Worm (Caenorhabditis elegans): ENCODE data around the gene srx-1.

srx-1 gene

ce11 chrV:9035685-9036084 lies 32.2 kb downstream of the srx-1 start, which contains the start of gene srsx-34:
srsx-34 (plus strand) TSS chrV:9035985.
- TF ChIP-seq fos-1 (tag; optimal IDR thresholded peaks at IDR 0.05) (no peak), ztf-11 (tag; optimal IDR thresholded peaks at IDR 0.05) (no peak), unc-39 (tag; optimal IDR thresholded peaks at IDR 0.05) (no peak), unc-62 (GFP tag; optimal IDR thresholded peaks at IDR 0.05) (no peak), egl-27 (tag; optimal IDR thresholded peaks at IDR 0.05) (no peak), F13H6.1 (tag; optimal IDR thresholded peaks at IDR 0.05) (no peak), ceh-82 (tag; optimal IDR thresholded peaks at IDR 0.05) (no peak), gmeb-1 (tag; optimal IDR thresholded peaks at IDR 0.05) (no peak), sma-9 (GFP tag; optimal IDR thresholded peaks at IDR 0.05) (no peak), sma-9 (tag; optimal IDR thresholded peaks at IDR 0.05) (no peak), mbf-1 (tag; optimal IDR thresholded peaks at IDR 0.05) (no peak), ama-1 (optimal IDR thresholded peaks at IDR 0.05) (no peak), nhr-21 (tag; optimal IDR thresholded peaks at IDR 0.05) (no peak)

ce11 chrV:9041030-9041429 lies 37.6 kb downstream of the srx-1 start, which contains the start of gene cyp-33B1:
cyp-33B1 (plus strand) TSS chrV:9041330.
- TF ChIP-seq ztf-11 (tag; optimal IDR thresholded peaks at IDR 0.05): no peak
- no peak for TF ChIP-seq R02D3.7 (tag; optimal IDR thresholded peaks at IDR 0.05)
- TF ChIP-seq mdl-1 (tag; optimal IDR thresholded peaks at IDR 0.05): no peak
- TF ChIP-seq alr-1 (tag; optimal IDR thresholded peaks at IDR 0.05): no peak
- TF ChIP-seq lin-13 (GFP tag; optimal IDR thresholded peaks at IDR 0.05): no peak

ce11 chrV:9044871-9045270 lies 41.4 kb downstream of the srx-1 start, which contains the start of gene nhr-30:
nhr-30 (plus strand) TSS chrV:9045171.
- no peak for TF ChIP-seq mdl-1 (tag; optimal IDR thresholded peaks at IDR 0.05)
- TF ChIP-seq elt-3 (tag; optimal IDR thresholded peaks at IDR 0.05): no peak
- no peak for TF ChIP-seq unc-39 (tag; optimal IDR thresholded peaks at IDR 0.05)
- TF ChIP-seq egl-27 (tag; optimal IDR thresholded peaks at IDR 0.05): no peak
- no peak for TF ChIP-seq nhr-21 (tag; optimal IDR thresholded peaks at IDR 0.05)
- no peak for TF ChIP-seq sma-3 (GFP tag; optimal IDR thresholded peaks at IDR 0.05)
- TF ChIP-seq snpc-4 (tag; optimal IDR thresholded peaks at IDR 0.05): no peak
- no peak for TF ChIP-seq fos-1 (tag; optimal IDR thresholded peaks at IDR 0.05)
- no peak for TF ChIP-seq sma-9 (GFP tag; optimal IDR thresholded peaks at IDR 0.05)
- TF ChIP-seq sma-9 (tag; optimal IDR thresholded peaks at IDR 0.05): no peak
- TF ChIP-seq peb-1 (tag; optimal IDR thresholded peaks at IDR 0.05): no peak
- TF ChIP-seq nhr-23 (tag; optimal IDR thresholded peaks at IDR 0.05): no peak
- no peak for TF ChIP-seq nhr-12 (tag; optimal IDR thresholded peaks at IDR 0.05)
- TF ChIP-seq nhr-77 (tag; optimal IDR thresholded peaks at IDR 0.05): no peak
- no peak for TF ChIP-seq blmp-1 (tag; optimal IDR thresholded peaks at IDR 0.05; ENCODE audit: insufficient read depth)

ce11 chrV:9047555-9048049 lies 44.1 kb downstream of the srx-1 start, which contains the start of gene C25E10.17:
C25E10.17 (minus strand) TSS chrV:9047605.
- TF ChIP-seq nhr-21 (tag; optimal IDR thresholded peaks at IDR 0.05) (peak; percentile 26), sem-4 (tag; optimal IDR thresholded peaks at IDR 0.05) (no peak)

- no peak for TF ChIP-seq lsy-2 (tag; optimal IDR thresholded peaks at IDR 0.05)
Observed at ce11 chrV:9049271-9049670, 45.8 kb downstream of the srx-1 start.

- no peak for TF ChIP-seq unc-55 (GFP tag; optimal IDR thresholded peaks at IDR 0.05)
- TF ChIP-seq nhr-25 (tag; optimal IDR thresholded peaks at IDR 0.05): no peak
- no peak for TF ChIP-seq skn-1 (tag; optimal IDR thresholded peaks at IDR 0.05)
- TF ChIP-seq ceh-16 (tag; optimal IDR thresholded peaks at IDR 0.05): no peak
- no peak for TF ChIP-seq ZK546.5 (tag; optimal IDR thresholded peaks at IDR 0.05)
- no peak for TF ChIP-seq lsy-2 (tag; optimal IDR thresholded peaks at IDR 0.05)
- no peak for TF ChIP-seq alr-1 (tag; optimal IDR thresholded peaks at IDR 0.05)
- no peak for TF ChIP-seq nhr-77 (tag; optimal IDR thresholded peaks at IDR 0.05)
- no peak for TF ChIP-seq C34F6.9 (tag; optimal IDR thresholded peaks at IDR 0.05)
- no peak for TF ChIP-seq egl-27 (tag; optimal IDR thresholded peaks at IDR 0.05)
- TF ChIP-seq elt-1 (tag; optimal IDR thresholded peaks at IDR 0.05): no peak
- TF ChIP-seq zag-1 (tag; optimal IDR thresholded peaks at IDR 0.05): no peak
- no peak for TF ChIP-seq sma-3 (GFP tag; optimal IDR thresholded peaks at IDR 0.05)
- TF ChIP-seq ztf-11 (tag; optimal IDR thresholded peaks at IDR 0.05): no peak
Observed at ce11 chrV:9051100-9051499, 47.6 kb downstream of the srx-1 start, which contains the start of gene C25E10.7. C25E10.7 (minus strand) TSS chrV:9051200.

Measured in whole organism, L2 larva.